Worm (Caenorhabditis elegans) whole organism, young adult: ENCODE measurements around the gene mif-1.

Source experiments
- F10E7.11 ChIP-seq: sonication (generic microtip); optimal IDR thresholded peaks from 2 replicates; lab custom pipeline; 2017; ENCODE audit warnings: mild to moderate bottlenecking, missing genetic modification characterization, moderate library complexity, missing compliant biosample characterization
- F52B5.7 ChIP-seq: sonication (generic microtip); optimal IDR thresholded peaks from 2 replicates; lab custom pipeline; 2016; ENCODE audit warnings: mild to moderate bottlenecking, missing genetic modification characterization, missing compliant biosample characterization
- bed-1 ChIP-seq: fragments of 200-800 bp; sonication (Bioruptor generic); IDR thresholded peaks from 2 replicates; pipeline ENCODE4 v1.3.6; 2022; ENCODE audit warnings: missing genetic modification reagents, missing genetic modification characterization, missing compliant biosample characterization
- ccch-3 ChIP-seq: fragments of 200-800 bp; sonication (Bioruptor generic); optimal IDR thresholded peaks from 2 replicates; lab custom pipeline; 2018; ENCODE audit warnings: mild to moderate bottlenecking, missing genetic modification characterization, missing compliant biosample characterization
- zim-3 ChIP-seq: sonication (generic microtip); optimal IDR thresholded peaks from 2 replicates; lab custom pipeline; 2017; ENCODE audit warnings: mild to moderate bottlenecking, missing genetic modification characterization, moderate library complexity, missing compliant biosample characterization

ce11 chrIII:11861123-11861522, 13.2 kb downstream of the mif-1 start:
- no peak for TF ChIP-seq zim-3 (tag; lab: Kevin White, UChicago)
- TF ChIP-seq F52B5.7 (tag; lab: Kevin White, UChicago), result no peak
- no peak for TF ChIP-seq ccch-3
- TF ChIP-seq F10E7.11, result no peak
- no peak for TF ChIP-seq bed-1 (GFP tag; lab: Robert Waterston, UW)
